Fruit fly (Drosophila melanogaster): ENCODE results near the gene JhI-21.
A peak's percentile ranks its signal among the peaks of the same experiment; 100 is the strongest.

JhI-21 gene

dm6 chr2L:12004211-12004979, 51.4 kb downstream of the JhI-21 start (continued):
- TF ChIP-seq CG4282 (GFP tag; optimal IDR thresholded peaks at IDR 0.05) (peak; percentile 2), HHEX (GFP tag; optimal IDR thresholded peaks at IDR 0.05) (peak; percentile 79), CrebB (tag; optimal IDR thresholded peaks at IDR 0.05) (peak; percentile 85), Dfd (GFP tag; optimal IDR thresholded peaks at IDR 0.05) (no peak), Hr51 (GFP tag; optimal IDR thresholded peaks at IDR 0.05) (peak in 1 of 2 experiments; percentile 15), CG4328 (GFP tag; optimal IDR thresholded peaks at IDR 0.05) (peak; percentile 79), CG1603 (tag; optimal IDR thresholded peaks at IDR 0.05) (peak; percentile 77), ac (GFP tag; optimal IDR thresholded peaks at IDR 0.05) (peak; percentile 86), CG10431 (GFP tag; optimal IDR thresholded peaks at IDR 0.05) (peak; percentile 96), jigr1 (GFP tag; IDR thresholded peaks at IDR 0.05) (no peak), gcm2 (GFP tag; optimal IDR thresholded peaks at IDR 0.05) (peak; percentile 5), Hmx (GFP tag; optimal IDR thresholded peaks at IDR 0.05) (no peak), CG2712 (tag; optimal IDR thresholded peaks at IDR 0.05) (peak; percentile 2), CG3995 (GFP tag; optimal IDR thresholded peaks at IDR 0.05) (peak; percentile 4), ase (GFP tag; IDR thresholded peaks at IDR 0.05) (no peak), Poxn (GFP tag; IDR thresholded peaks at IDR 0.05) (no peak), emc (GFP tag; optimal IDR thresholded peaks at IDR 0.05) (peak; percentile 35), sna (GFP tag; IDR thresholded peaks at IDR 0.05; ENCODE audit: partially characterized antibody) (no peak), twi (tag; optimal IDR thresholded peaks at IDR 0.05) (peak; percentile 26), Hey (tag; optimal IDR thresholded peaks at IDR 0.05) (peak; percentile 75), mirr (GFP tag; optimal IDR thresholded peaks at IDR 0.05) (peak; percentile 46), tup (GFP tag; optimal IDR thresholded peaks at IDR 0.05) (peak; percentile 46), CG16813 (GFP tag; IDR thresholded peaks at IDR 0.05; ENCODE audit: partially characterized antibody) (no peak), CG2199 (GFP tag; IDR thresholded peaks at IDR 0.05) (no peak), sima (GFP tag; optimal IDR thresholded peaks at IDR 0.05) (peak; percentile 39), gem (tag; optimal IDR thresholded peaks at IDR 0.05) (peak; percentile 77), cato (GFP tag; optimal IDR thresholded peaks at IDR 0.05; ENCODE audit: borderline replicate concordance) (peak; percentile 63), CG11456 (GFP tag; IDR thresholded peaks at IDR 0.05) (no peak), CG9727 (GFP tag; optimal IDR thresholded peaks at IDR 0.05) (peak; percentile 70), CG2678 (tag; optimal IDR thresholded peaks at IDR 0.05) (peak; percentile 73), fd102C (GFP tag; optimal IDR thresholded peaks at IDR 0.05) (peak; percentile 88), psq (GFP tag; optimal IDR thresholded peaks at IDR 0.05) (peak; percentile 9), danr (GFP tag; IDR thresholded peaks at IDR 0.05) (no peak), CG6791 (GFP tag; IDR thresholded peaks at IDR 0.05; ENCODE audit: partially characterized antibody) (no peak), CG11247 (GFP tag; IDR thresholded peaks at IDR 0.05) (no peak), otp (GFP tag; IDR thresholded peaks at IDR 0.05) (no peak), CG4424 (GFP tag; optimal IDR thresholded peaks at IDR 0.05) (peak; percentile 41), CG9437 (GFP tag; optimal IDR thresholded peaks at IDR 0.05) (peak; percentile 18), odd (GFP tag; optimal IDR thresholded peaks at IDR 0.05) (peak; percentile 89), CG4617 (GFP tag; optimal IDR thresholded peaks at IDR 0.05; ENCODE audit: borderline replicate concordance) (peak; percentile 5), CG13775 (GFP tag; optimal IDR thresholded peaks at IDR 0.05) (peak; percentile 10), tx (GFP tag; optimal IDR thresholded peaks at IDR 0.05) (peak; percentile 22), Mes4 (GFP tag; optimal IDR thresholded peaks at IDR 0.05) (peak; percentile 63), oc (tag; optimal IDR thresholded peaks at IDR 0.05) (no peak), D19A (tag; optimal IDR thresholded peaks at IDR 0.05) (peak; percentile 52), YL-1 (GFP tag; optimal IDR thresholded peaks at IDR 0.05) (peak; percentile 61), CG12659 (GFP tag; optimal IDR thresholded peaks at IDR 0.05) (peak; percentile 77), CG31224 (GFP tag; IDR thresholded peaks at IDR 0.05) (no peak), Scr (GFP tag; IDR thresholded peaks at IDR 0.05; ENCODE audit: partially characterized antibody) (no peak)
